1 fruit fly cellular context compared by ENCODE assay signal in genomic region chr3R:22134462-22134861, dm6.
TF ChIP-seq lines count a peak whose summit lies in the region.

No protein-coding gene starts in this region.

TF ChIP-seq in whole organism, embryonic, 481 proteins besides CTCF, POLR2A, EP300 and RAD21 (continued from another document):
- TF ChIP-seq Kr (GFP tag; optimal IDR thresholded peaks at IDR 0.05; lab: Kevin White, UChicago) (peak; percentile 75), CG5180 (GFP tag; optimal IDR thresholded peaks at IDR 0.05; lab: Kevin White, UChicago) (no peak), tna (GFP tag; IDR thresholded peaks at IDR 0.05; lab: Robert Waterston, UW; ENCODE audit: partially characterized antibody) (no peak), Bteb2 (GFP tag; optimal IDR thresholded peaks at IDR 0.05; lab: Kevin White, UChicago) (no peak), ro (GFP tag; IDR thresholded peaks at IDR 0.05; lab: Robert Waterston, UW) (no peak), ttk (GFP tag; IDR thresholded peaks at IDR 0.05; lab: Robert Waterston, UW) (no peak), shn (GFP tag; optimal IDR thresholded peaks at IDR 0.05; lab: Kevin White, UChicago) (no peak), cg (GFP tag; optimal IDR thresholded peaks at IDR 0.05; lab: Kevin White, UChicago) (peak; percentile 73), sc (optimal IDR thresholded peaks at IDR 0.05; lab: Kevin White, UChicago) (no peak), sc (GFP tag; optimal IDR thresholded peaks at IDR 0.05; lab: Kevin White, UChicago) (no peak), Scr (GFP tag; IDR thresholded peaks at IDR 0.05; lab: Robert Waterston, UW; ENCODE audit: partially characterized antibody) (no peak), az2 (GFP tag; optimal IDR thresholded peaks at IDR 0.05; lab: Kevin White, UChicago) (no peak), dm (GFP tag; optimal IDR thresholded peaks at IDR 0.05; lab: Kevin White, UChicago) (no peak), sqz (GFP tag; optimal IDR thresholded peaks at IDR 0.05; lab: Kevin White, UChicago) (peak; percentile 77), Fer2 (tag; optimal IDR thresholded peaks at IDR 0.05; lab: Kevin White, UChicago) (no peak), stwl (tag; optimal IDR thresholded peaks at IDR 0.05; lab: Kevin White, UChicago) (no peak), pzg (GFP tag; optimal IDR thresholded peaks at IDR 0.05; lab: Kevin White, UChicago) (no peak), CG8924 (tag; optimal IDR thresholded peaks at IDR 0.05; lab: Kevin White, UChicago) (peak; percentile 37), Xrp1 (GFP tag; IDR thresholded peaks at IDR 0.05; lab: Robert Waterston, UW) (0 out of 2 replicates have a peak, but pooled peaks have one; percentile 12), repo (GFP tag; optimal IDR thresholded peaks at IDR 0.05; lab: Kevin White, UChicago) (no peak), CG12391 (tag; optimal IDR thresholded peaks at IDR 0.05; lab: Kevin White, UChicago) (no peak), twi (tag; optimal IDR thresholded peaks at IDR 0.05; lab: Kevin White, UChicago) (peak; percentile 76), CG9609 (GFP tag; optimal IDR thresholded peaks at IDR 0.05; lab: Kevin White, UChicago) (no peak), C15 (GFP tag; IDR thresholded peaks at IDR 0.05; lab: Robert Waterston, UW) (no peak), odd (GFP tag; optimal IDR thresholded peaks at IDR 0.05; lab: Kevin White, UChicago) (no peak), onecut (GFP tag; IDR thresholded peaks at IDR 0.05; lab: Robert Waterston, UW) (peak; percentile 78), CG10274 (GFP tag; optimal IDR thresholded peaks at IDR 0.05; lab: Kevin White, UChicago) (no peak), pros (GFP tag; optimal IDR thresholded peaks at IDR 0.05; lab: Kevin White, UChicago) (peak; percentile 86), dysf (GFP tag; IDR thresholded peaks at IDR 0.05; lab: Robert Waterston, UW) (no peak), Myb (GFP tag; optimal IDR thresholded peaks at IDR 0.05; lab: Kevin White, UChicago) (no peak), CG10431 (GFP tag; optimal IDR thresholded peaks at IDR 0.05; lab: Kevin White, UChicago) (peak; percentile 27), CG8388 (GFP tag; optimal IDR thresholded peaks at IDR 0.05; lab: Kevin White, UChicago) (no peak), Neu2 (GFP tag; optimal IDR thresholded peaks at IDR 0.05; lab: Kevin White, UChicago; ENCODE audit: borderline replicate concordance) (peak; percentile 70), gce (GFP tag; IDR thresholded peaks at IDR 0.05; lab: Robert Waterston, UW) (no peak), CG33557 (GFP tag; optimal IDR thresholded peaks at IDR 0.05; lab: Kevin White, UChicago) (no peak), H15 (GFP tag; IDR thresholded peaks at IDR 0.05; lab: Robert Waterston, UW) (no peak), CG14965 (GFP tag; optimal IDR thresholded peaks at IDR 0.05; lab: Kevin White, UChicago; ENCODE audit: borderline replicate concordance) (no peak), D (optimal IDR thresholded peaks at IDR 0.05; lab: Kevin White, UChicago) (peak; percentile 65), D (GFP tag; optimal IDR thresholded peaks at IDR 0.05; lab: Kevin White, UChicago) (no peak), Doc2 (GFP tag; IDR thresholded peaks at IDR 0.05; lab: Robert Waterston, UW) (no peak), toy (GFP tag; IDR thresholded peaks at IDR 0.05; lab: Robert Waterston, UW) (no peak), psq (GFP tag; optimal IDR thresholded peaks at IDR 0.05; lab: Kevin White, UChicago) (peak; percentile 12), CG7839 (tag; optimal IDR thresholded peaks at IDR 0.05; lab: Kevin White, UChicago) (no peak), CG17612 (GFP tag; IDR thresholded peaks at IDR 0.05; lab: Robert Waterston, UW) (no peak), CG32767 (GFP tag; IDR thresholded peaks at IDR 0.05; lab: Robert Waterston, UW) (no peak), Camta (GFP tag; optimal IDR thresholded peaks at IDR 0.05; lab: Kevin White, UChicago) (no peak), CG7745 (tag; optimal IDR thresholded peaks at IDR 0.05; lab: Kevin White, UChicago) (peak; percentile 10), wek (GFP tag; optimal IDR thresholded peaks at IDR 0.05; lab: Kevin White, UChicago) (no peak), otp (GFP tag; IDR thresholded peaks at IDR 0.05; lab: Robert Waterston, UW) (no peak), CG14667 (GFP tag; IDR thresholded peaks at IDR 0.05; lab: Robert Waterston, UW) (no peak), seq (GFP tag; IDR thresholded peaks at IDR 0.05; lab: Robert Waterston, UW) (0 out of 2 replicates have a peak, but pooled peaks have one; percentile 21), CG4282 (GFP tag; optimal IDR thresholded peaks at IDR 0.05; lab: Kevin White, UChicago) (no peak), CG12155 (GFP tag; optimal IDR thresholded peaks at IDR 0.05; lab: Kevin White, UChicago) (no peak), Ptx1 (GFP tag; IDR thresholded peaks at IDR 0.05; lab: Robert Waterston, UW) (no peak)
